Worm (Caenorhabditis elegans) whole organism, young adult: Measurements from ENCODE around the gene ram-5.

Experiments
- nhr-90 ChIP-seq: sonication (generic microtip); optimal IDR thresholded peaks from 2 replicates; lab custom pipeline; 2016; ENCODE audit warnings: missing genotype, mild to moderate bottlenecking, missing genetic modification characterization, missing compliant biosample characterization
- unc-62 ChIP-seq: fragments of 150-350 bp; optimal IDR thresholded peaks from 2 replicates; lab custom pipeline; 2014; ENCODE audit warnings: missing biosample characterization, missing genetic modification reagents, missing genetic modification characterization

DNA sequence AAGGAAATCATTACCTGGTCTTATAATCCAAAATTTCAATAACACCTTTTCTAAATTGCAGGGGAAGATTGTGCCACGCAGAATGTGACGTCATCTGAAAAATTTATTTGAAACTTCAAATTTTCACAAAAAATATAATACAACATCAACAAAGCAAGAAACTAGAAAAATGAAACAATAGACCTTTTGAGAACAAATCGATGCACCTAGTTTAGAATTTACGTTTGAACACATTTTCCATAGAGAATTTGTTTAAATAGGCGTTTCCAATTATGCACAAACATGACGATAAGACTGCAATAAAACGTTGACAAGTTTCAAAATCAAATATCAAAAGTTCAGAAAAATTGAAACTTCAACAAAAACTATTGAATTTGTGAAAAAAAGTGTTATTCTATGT lies 37.1 kb upstream of the ram-5 start, which contains the start of gene fbxa-141:
- no peak for TF ChIP-seq unc-62 (GFP tag; lab: Kevin White, UChicago)
- TF ChIP-seq nhr-90 (tag; lab: Kevin White, UChicago), result no peak
